Worm (Caenorhabditis elegans): ENCODE measurements around the gene col-87.

DNA sequence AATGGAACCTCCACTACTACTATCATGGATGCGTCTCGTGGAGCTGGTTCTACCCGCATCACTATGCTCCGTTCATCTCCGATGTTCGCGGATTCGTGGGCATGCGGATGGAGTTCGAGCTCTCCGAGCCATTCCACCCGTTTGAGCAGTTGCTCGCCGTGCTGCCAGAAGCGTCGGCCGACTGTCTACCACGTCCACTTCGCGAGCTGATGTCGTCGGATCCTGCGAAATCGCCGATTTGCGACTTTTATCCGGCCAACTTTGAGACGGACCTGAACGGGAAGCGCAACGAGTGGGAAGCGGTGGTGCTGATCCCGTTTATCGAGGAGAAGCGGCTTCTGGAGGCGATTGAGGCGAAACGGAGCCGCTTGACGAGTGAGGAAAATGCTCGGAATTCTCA lies 16.7 kb downstream of the col-87 start:
- TF ChIP-seq F23B12.7 (tag; optimal IDR thresholded peaks at IDR 0.05; ENCODE audit: insufficient read depth) (no peak), zim-3 (tag; optimal IDR thresholded peaks at IDR 0.05) (no peak)
